Fruit fly (Drosophila melanogaster) Kc167 (cell line): ENCODE results near the gene CG33339.

Experiments
- Myc ChIP-seq: fragments of >200 bp; optimal IDR thresholded peaks from 2 replicates; lab custom pipeline; 2017; ENCODE audit warnings: missing external identifiers
- Sin3A ChIP-seq: fragments of >200 bp; optimal IDR thresholded peaks from 2 replicates; lab custom pipeline; 2018; ENCODE audit warnings: missing external identifiers
- h ChIP-seq: fragments of >200 bp; optimal IDR thresholded peaks from 3 replicates; lab custom pipeline; 2018; ENCODE audit warnings: missing external identifiers
- insv ChIP-seq: fragments of >200 bp; optimal IDR thresholded peaks from 3 replicates; lab custom pipeline; 2018; ENCODE audit warnings: missing external identifiers
- psq ChIP-seq: fragments of >200 bp; optimal IDR thresholded peaks from 2 replicates; lab custom pipeline; 2017; ENCODE audit warnings: missing external identifiers
- ttk ChIP-seq: sonication (Bioruptor generic); optimal IDR thresholded peaks from 2 replicates; lab custom pipeline; 2017; ENCODE audit warnings: missing external identifiers

Gene CG33339

dm6 chr3R:24361583-24361982 lies at the start of gene CG33339, which contains the start of gene CG5762:
CG33339 (plus strand) TSS chr3R:24361847.
CG5762 (minus strand) TSS chr3R:24361683.
- TF ChIP-seq Sin3A (lab: Kevin White, UChicago) = no peak
- TF ChIP-seq h (lab: Kevin White, UChicago) = no peak
- no peak for TF ChIP-seq psq (lab: Kevin White, UChicago)
- TF ChIP-seq Myc (lab: Kevin White, UChicago) = no peak
- TF ChIP-seq ttk (lab: Kevin White, UChicago) = no peak
- TF ChIP-seq insv = no peak

dm6 chr3R:24318217-24319082 lies 43.2 kb upstream of the CG33339 start, which contains the start of the genes Nab2 and BRWD3:
Nab2 (minus strand) TSS chr3R:24318419.
BRWD3 (plus strand) TSS chr3R:24319000.
- TF ChIP-seq insv (no peak), Sin3A (lab: Kevin White, UChicago) (no peak), ttk (lab: Kevin White, UChicago) (no peak), h (lab: Kevin White, UChicago) (no peak), Myc (lab: Kevin White, UChicago) (no peak), psq (lab: Kevin White, UChicago) (no peak)

- no peak for TF ChIP-seq Myc (lab: Kevin White, UChicago)
- no peak for TF ChIP-seq psq (lab: Kevin White, UChicago)
- no peak for TF ChIP-seq insv
- no peak for TF ChIP-seq h (lab: Kevin White, UChicago)
- TF ChIP-seq ttk (lab: Kevin White, UChicago) = no peak
- no peak for TF ChIP-seq Sin3A (lab: Kevin White, UChicago)
Observed at dm6 chr3R:24319083-24319381, 42.6 kb upstream of the CG33339 start.

- TF ChIP-seq psq (lab: Kevin White, UChicago) (no peak), Sin3A (lab: Kevin White, UChicago) (no peak), Myc (lab: Kevin White, UChicago) (no peak)
Observed at dm6 chr3R:24319632-24320341, 41.9 kb upstream of the CG33339 start.

- TF ChIP-seq ttk (lab: Kevin White, UChicago) (no peak), h (lab: Kevin White, UChicago) (no peak), insv (no peak), psq (lab: Kevin White, UChicago) (no peak), Sin3A (lab: Kevin White, UChicago) (no peak), Myc (lab: Kevin White, UChicago) (no peak)
Observed at dm6 chr3R:24320342-24320711, 41.3 kb upstream of the CG33339 start.

dm6 chr3R:24333182-24333808 lies 28.4 kb upstream of the CG33339 start, which contains the start of the genes Rrp5 and Dis3:
Rrp5 (minus strand) TSS chr3R:24333316.
Dis3 (plus strand) TSS chr3R:24333433.
- TF ChIP-seq Myc (lab: Kevin White, UChicago) (no peak), insv (no peak), psq (lab: Kevin White, UChicago) (no peak), h (lab: Kevin White, UChicago) (no peak), ttk (lab: Kevin White, UChicago) (no peak), Sin3A (lab: Kevin White, UChicago) (no peak)

- no peak for TF ChIP-seq h (lab: Kevin White, UChicago)
- no peak for TF ChIP-seq ttk (lab: Kevin White, UChicago)
- TF ChIP-seq Myc (lab: Kevin White, UChicago) = no peak
- no peak for TF ChIP-seq psq (lab: Kevin White, UChicago)
- TF ChIP-seq Sin3A (lab: Kevin White, UChicago) = no peak
- TF ChIP-seq insv = no peak
Observed at dm6 chr3R:24336622-24337021, 25.0 kb upstream of the CG33339 start, which contains the start of gene CG6432. CG6432 (plus strand) TSS chr3R:24336922.

- no peak for TF ChIP-seq h (lab: Kevin White, UChicago)
- TF ChIP-seq Sin3A (lab: Kevin White, UChicago) = no peak
- no peak for TF ChIP-seq ttk (lab: Kevin White, UChicago)
- TF ChIP-seq insv = no peak
- TF ChIP-seq Myc (lab: Kevin White, UChicago) = no peak
- no peak for TF ChIP-seq psq (lab: Kevin White, UChicago)
Observed at dm6 chr3R:24341251-24341650, 20.4 kb upstream of the CG33339 start, which contains the start of gene Ms. Ms (plus strand) TSS chr3R:24341551.

dm6 chr3R:24348420-24349190 lies 13.0 kb upstream of the CG33339 start, which contains the start of the genes CG5746 and CG6454:
CG5746 (minus strand) TSS chr3R:24348791.
CG6454 (plus strand) TSS chr3R:24349182.
- TF ChIP-seq psq (lab: Kevin White, UChicago) = no peak
- no peak for TF ChIP-seq ttk (lab: Kevin White, UChicago)
- TF ChIP-seq Sin3A (lab: Kevin White, UChicago) = no peak
- TF ChIP-seq insv = no peak
- no peak for TF ChIP-seq h (lab: Kevin White, UChicago)
- TF ChIP-seq Myc (lab: Kevin White, UChicago) = no peak

dm6 chr3R:24353448-24353847 lies 8.2 kb upstream of the CG33339 start:
- no peak for TF ChIP-seq ttk (lab: Kevin White, UChicago)
- TF ChIP-seq h (lab: Kevin White, UChicago) = no peak
- no peak for TF ChIP-seq insv
- TF ChIP-seq Myc (lab: Kevin White, UChicago) = no peak
- no peak for TF ChIP-seq Sin3A (lab: Kevin White, UChicago)
- no peak for TF ChIP-seq psq (lab: Kevin White, UChicago)
